Fruit fly (Drosophila melanogaster) whole organism, pupa: Measurements from ENCODE around the gene Ork1.

Experiments
- CG14655 ChIP-seq: fragments of 200-800 bp; sonication (Bioruptor generic); optimal IDR thresholded peaks from 3 replicates; lab custom pipeline; 2017; ENCODE audit warnings: mild to moderate bottlenecking, missing biosample characterization, missing genetic modification reagents, missing genetic modification characterization
- CG15710 ChIP-seq: fragments of 200-800 bp; sonication (Bioruptor generic); optimal IDR thresholded peaks from 2 replicates; lab custom pipeline; 2018; ENCODE audit warnings: missing biosample characterization, mild to moderate bottlenecking, missing genetic modification characterization, moderate library complexity
- CG32121 ChIP-seq: fragments of 200-800 bp; sonication (Bioruptor generic); IDR thresholded peaks from 2 replicates; pipeline ENCODE4 v1.3.6; 2022; ENCODE audit warnings: missing biosample characterization, missing genetic modification characterization
- CG8301 ChIP-seq: fragments of 200-800 bp; sonication (Bioruptor generic); optimal IDR thresholded peaks from 2 replicates; lab custom pipeline; 2018; ENCODE audit warnings: missing biosample characterization, mild to moderate bottlenecking, missing genetic modification characterization
- Snoo ChIP-seq: fragments of 200-800 bp; sonication (Bioruptor generic); optimal IDR thresholded peaks from 3 replicates; lab custom pipeline; 2017; ENCODE audit warnings: missing biosample characterization, mild to moderate bottlenecking, missing genetic modification characterization, inconsistent platforms
- gl ChIP-seq: fragments of 200-800 bp; sonication (Bioruptor generic); optimal IDR thresholded peaks from 2 replicates; lab custom pipeline; 2018; ENCODE audit warnings: missing biosample characterization, mild to moderate bottlenecking, missing genetic modification characterization

- TF ChIP-seq CG8301 (no peak), gl (tag; lab: Kevin White, UChicago) (no peak), CG14655 (GFP tag; lab: Kevin White, UChicago) (no peak), Snoo (tag; lab: Kevin White, UChicago) (no peak), CG15710 (tag; lab: Kevin White, UChicago) (no peak), CG32121 (GFP tag; lab: Robert Waterston, UW) (no peak)
These were observed 964 bp downstream of the Ork1 start for dm6 chrX:10889955-10890617.
